Fruit fly (Drosophila melanogaster): Measurements from ENCODE around the gene Pgd.
A peak's percentile ranks its signal among the peaks of the same experiment; 100 is the strongest.

Pgd gene

DNA sequence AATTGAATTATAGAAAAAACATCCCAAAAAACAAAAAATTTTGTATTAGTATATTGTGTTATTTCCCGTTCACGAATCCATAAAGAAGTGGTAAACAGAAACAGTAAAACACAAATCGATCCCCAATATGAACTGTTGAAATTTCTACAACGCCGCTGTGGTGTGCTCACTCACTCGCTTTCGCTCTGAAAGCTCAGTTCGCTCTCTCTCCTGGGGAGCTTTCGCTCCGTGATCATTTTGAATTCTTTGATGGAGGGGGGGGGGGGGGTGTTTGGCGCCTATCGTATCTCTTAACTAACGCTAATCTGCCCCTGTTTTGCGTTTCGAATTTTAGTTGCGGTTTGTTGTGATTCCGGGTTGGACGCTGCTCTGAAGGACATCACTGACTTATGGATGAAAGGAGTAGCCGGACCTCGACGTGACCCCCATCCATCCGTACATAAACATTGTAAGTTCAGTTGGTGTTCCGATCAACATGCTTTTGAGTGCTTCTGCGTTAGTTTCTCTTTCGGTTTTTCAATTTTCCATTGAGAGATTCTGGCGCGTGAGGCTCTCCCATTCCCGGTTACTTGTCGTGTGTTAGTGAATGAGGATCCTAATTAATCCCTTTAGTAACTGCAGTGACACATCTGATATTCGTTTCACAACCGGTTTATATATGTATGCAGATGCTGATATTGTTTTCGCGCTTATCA lies 3.6 kb upstream of the Pgd start, which contains the start of gene D2hgdh (continued):
- TF ChIP-seq CG3919 (GFP tag; optimal IDR thresholded peaks at IDR 0.05) (no peak), salr (GFP tag; optimal IDR thresholded peaks at IDR 0.05) (no peak), CG6163 (GFP tag; IDR thresholded peaks at IDR 0.05) (peak; percentile 45; the same call in 1 of the 3 replicates), CG15336 (GFP tag; IDR thresholded peaks at IDR 0.05) (peak; percentile 63), CG6808 (GFP tag; optimal IDR thresholded peaks at IDR 0.05) (no peak), CG4318 (GFP tag; optimal IDR thresholded peaks at IDR 0.05) (no peak), svp (GFP tag) (no peak), Eip75B (GFP tag; optimal IDR thresholded peaks at IDR 0.05) (peak; percentile 33), dsx (GFP tag; optimal IDR thresholded peaks at IDR 0.05; ENCODE audit: poor library complexity, severe bottlenecking) (peak; percentile 28), fd85E (GFP tag; optimal IDR thresholded peaks at IDR 0.05) (no peak), CG8319 (GFP tag; optimal IDR thresholded peaks at IDR 0.05) (no peak), CG1621 (tag; optimal IDR thresholded peaks at IDR 0.05) (no peak), Eip78C (GFP tag) (peak; percentile 63), pdm3 (GFP tag; optimal IDR thresholded peaks at IDR 0.05) (peak; percentile 13), CG6276 (GFP tag; optimal IDR thresholded peaks at IDR 0.05) (no peak), fd59A (GFP tag; optimal IDR thresholded peaks at IDR 0.05) (no peak), CG11294 (GFP tag; IDR thresholded peaks at IDR 0.05) (no peak), fkh (GFP tag; optimal IDR thresholded peaks at IDR 0.05) (no peak), CG10631 (GFP tag; optimal IDR thresholded peaks at IDR 0.05) (no peak), dac (GFP tag; optimal IDR thresholded peaks at IDR 0.05) (no peak), eg (GFP tag; IDR thresholded peaks at IDR 0.05) (peak; percentile 53; the same call in 1 of the 3 replicates), Hr38 (GFP tag; optimal IDR thresholded peaks at IDR 0.05) (no peak)

DNA sequence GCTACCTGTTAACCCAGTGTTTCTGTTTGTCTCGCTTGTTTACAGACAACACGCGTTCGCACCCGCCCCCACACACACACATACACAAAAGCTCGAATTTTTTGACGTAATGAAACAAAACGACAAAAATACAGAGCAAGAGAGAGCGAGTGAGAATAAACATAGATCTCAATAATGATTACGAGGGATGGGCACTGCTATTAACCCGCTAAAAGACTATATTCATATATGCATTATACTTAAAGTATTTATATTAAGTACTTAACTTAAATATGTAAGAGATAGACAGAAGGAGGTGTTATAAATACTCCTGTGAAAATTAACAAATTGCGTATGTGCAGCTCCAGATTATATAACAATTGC lies 3.1 kb upstream of the Pgd start:
- TF ChIP-seq CG10631 (GFP tag; optimal IDR thresholded peaks at IDR 0.05) (peak; percentile 30), CG10669 (GFP tag; optimal IDR thresholded peaks at IDR 0.05) (peak; percentile 12), Sox15 (GFP tag; optimal IDR thresholded peaks at IDR 0.05) (no peak), ss (GFP tag; optimal IDR thresholded peaks at IDR 0.05) (peak in 1 of 2 experiments; percentile 64), Smox (GFP tag; optimal IDR thresholded peaks at IDR 0.05) (no peak), Ets96B (tag; optimal IDR thresholded peaks at IDR 0.05) (peak; percentile 16), Sox102F (GFP tag; optimal IDR thresholded peaks at IDR 0.05) (peak; percentile 52), CG6163 (GFP tag; IDR thresholded peaks at IDR 0.05) (peak; percentile 35; the same call in 1 of the 3 replicates), CG3919 (GFP tag; optimal IDR thresholded peaks at IDR 0.05) (peak; percentile 42), achi (GFP tag; optimal IDR thresholded peaks at IDR 0.05) (peak; percentile 29), dac (GFP tag; optimal IDR thresholded peaks at IDR 0.05) (no peak), CG11902 (GFP tag; optimal IDR thresholded peaks at IDR 0.05) (no peak), CG8632 (GFP tag; optimal IDR thresholded peaks at IDR 0.05) (peak; percentile 37), CG4318 (GFP tag; optimal IDR thresholded peaks at IDR 0.05) (no peak), topi (GFP tag; optimal IDR thresholded peaks at IDR 0.05) (peak; percentile 31), fd59A (GFP tag; optimal IDR thresholded peaks at IDR 0.05) (no peak), Ets21C (GFP tag; optimal IDR thresholded peaks at IDR 0.05) (no peak), acj6 (GFP tag; optimal IDR thresholded peaks at IDR 0.05) (no peak), CG31627 (GFP tag; optimal IDR thresholded peaks at IDR 0.05) (no peak), CG6808 (GFP tag; optimal IDR thresholded peaks at IDR 0.05) (peak; percentile 53), Lpt (GFP tag; optimal IDR thresholded peaks at IDR 0.05) (no peak), Hr38 (GFP tag; optimal IDR thresholded peaks at IDR 0.05) (no peak), svp (GFP tag) (peak; percentile 75), Eip93F (GFP tag; optimal IDR thresholded peaks at IDR 0.05) (no peak), dsx (GFP tag; optimal IDR thresholded peaks at IDR 0.05; ENCODE audit: poor library complexity, severe bottlenecking) (no peak), fd85E (GFP tag; optimal IDR thresholded peaks at IDR 0.05) (no peak), CG16779 (tag; optimal IDR thresholded peaks at IDR 0.05) (peak; percentile 1), vri (GFP tag; optimal IDR thresholded peaks at IDR 0.05) (peak; percentile 85), CG8319 (GFP tag; optimal IDR thresholded peaks at IDR 0.05) (no peak), Hr4 (GFP tag; optimal IDR thresholded peaks at IDR 0.05) (peak; percentile 41), CG6792 (GFP tag; optimal IDR thresholded peaks at IDR 0.05) (peak; percentile 30), CG8119 (GFP tag; IDR thresholded peaks at IDR 0.05) (no peak), CG32006 (GFP tag; optimal IDR thresholded peaks at IDR 0.05) (peak; percentile 50), CG11294 (GFP tag; IDR thresholded peaks at IDR 0.05) (no peak), Eip75B (GFP tag; optimal IDR thresholded peaks at IDR 0.05) (no peak), fkh (GFP tag; optimal IDR thresholded peaks at IDR 0.05) (peak; percentile 95), CG1621 (tag; optimal IDR thresholded peaks at IDR 0.05) (no peak), cyc (GFP tag; optimal IDR thresholded peaks at IDR 0.05) (peak; percentile 41), esn (GFP tag; optimal IDR thresholded peaks at IDR 0.05) (peak; percentile 42), salr (GFP tag; optimal IDR thresholded peaks at IDR 0.05) (peak in 1 of 2 experiments; percentile 18), CG7368 (GFP tag; optimal IDR thresholded peaks at IDR 0.05) (peak; percentile 14), pdm3 (GFP tag; optimal IDR thresholded peaks at IDR 0.05) (peak; percentile 9)
